Fruit fly (Drosophila melanogaster) whole organism, embryonic: ENCODE results near the gene nmdyn-D7.

Experiments
- Adf1 ChIP-seq: fragments of 200-800 bp; sonication (Bioruptor generic); IDR thresholded peaks from 2 replicates; pipeline ENCODE4 v1.3.6; 2022; ENCODE audit warnings: missing biosample characterization, missing genetic modification characterization
- CG11398 ChIP-seq: fragments of 200-800 bp; sonication (Bioruptor generic); optimal IDR thresholded peaks from 2 replicates; lab custom pipeline; 2016; ENCODE audit warnings: missing biosample characterization, missing genetic modification characterization
- CG16815 ChIP-seq: fragments of 200-800 bp; sonication (Bioruptor generic); optimal IDR thresholded peaks from 3 replicates; lab custom pipeline; 2017; ENCODE audit warnings: missing biosample characterization, mild to moderate bottlenecking, missing genetic modification characterization
- CG17385 ChIP-seq: fragments of 200-800 bp; sonication (Bioruptor generic); optimal IDR thresholded peaks from 3 replicates; lab custom pipeline; 2018; ENCODE audit warnings: missing biosample characterization, mild to moderate bottlenecking, missing genetic modification characterization
- CG17912 ChIP-seq: fragments of 200-800 bp; sonication (Bioruptor generic); optimal IDR thresholded peaks from 2 replicates; lab custom pipeline; 2018; ENCODE audit warnings: missing biosample characterization, mild to moderate bottlenecking, missing genetic modification characterization
- CG1832 ChIP-seq: fragments of 200-800 bp; sonication (Bioruptor generic); optimal IDR thresholded peaks from 2 replicates; lab custom pipeline; 2017; ENCODE audit warnings: missing biosample characterization, mild to moderate bottlenecking, missing genetic modification characterization, inconsistent platforms
- CG2202 ChIP-seq: fragments of 200-800 bp; sonication (Bioruptor generic); optimal IDR thresholded peaks from 2 replicates; lab custom pipeline; 2018; ENCODE audit warnings: missing biosample characterization, mild to moderate bottlenecking, missing genetic modification characterization
- CG2678 ChIP-seq: fragments of 200-800 bp; sonication (Bioruptor generic); optimal IDR thresholded peaks from 3 replicates; lab custom pipeline; 2019; ENCODE audit warnings: missing biosample characterization, mild to moderate bottlenecking, missing genetic modification characterization, moderate library complexity
- CG4707 ChIP-seq: fragments of 200-800 bp; sonication (Bioruptor generic); optimal IDR thresholded peaks from 2 replicates; lab custom pipeline; 2018; ENCODE audit warnings: missing biosample characterization, mild to moderate bottlenecking, missing genetic modification characterization, moderate library complexity
- CG5180 ChIP-seq: fragments of 200-800 bp; sonication (Bioruptor generic); optimal IDR thresholded peaks from 3 replicates; lab custom pipeline; 2017; ENCODE audit warnings: missing biosample characterization, missing genetic modification characterization, mild to moderate bottlenecking, moderate library complexity, missing genetic modification reagents
- CG6254 ChIP-seq: fragments of 200-800 bp; sonication (Bioruptor generic); optimal IDR thresholded peaks from 3 replicates; lab custom pipeline; 2017; ENCODE audit warnings: mild to moderate bottlenecking, missing biosample characterization, missing genetic modification reagents, missing genetic modification characterization
- CG7745 ChIP-seq: fragments of 200-800 bp; sonication (Bioruptor generic); optimal IDR thresholded peaks from 2 replicates; lab custom pipeline; 2018; ENCODE audit warnings: missing biosample characterization, mild to moderate bottlenecking, missing genetic modification characterization, moderate library complexity
- CG7786 ChIP-seq: fragments of 200-800 bp; sonication (Bioruptor generic); optimal IDR thresholded peaks from 2 replicates; lab custom pipeline; 2016; ENCODE audit warnings: missing biosample characterization, missing genetic modification characterization
- CHES-1-like ChIP-seq: fragments of 200-800 bp; sonication (Bioruptor generic); optimal IDR thresholded peaks from 2 replicates; lab custom pipeline; 2016; ENCODE audit warnings: missing biosample characterization, missing genetic modification characterization
- CTCF ChIP-seq: fragments of 200-800 bp; sonication (Bioruptor generic); optimal IDR thresholded peaks from 2 replicates; lab custom pipeline; 2017; ENCODE audit warnings: missing biosample characterization, mild to moderate bottlenecking, missing genetic modification characterization, moderate library complexity
- Camta ChIP-seq: fragments of 200-800 bp; sonication (Bioruptor generic); optimal IDR thresholded peaks from 2 replicates; lab custom pipeline; 2016; ENCODE audit warnings: missing biosample characterization, missing genetic modification characterization
- Dad ChIP-seq: fragments of 200-800 bp; sonication (Bioruptor generic); optimal IDR thresholded peaks from 3 replicates; lab custom pipeline; 2016; ENCODE audit warnings: missing biosample characterization, missing genetic modification characterization
- Dip3 ChIP-seq: fragments of 200-800 bp; sonication (Bioruptor generic); optimal IDR thresholded peaks from 3 replicates; lab custom pipeline; 2016; ENCODE audit warnings: missing biosample characterization, missing genetic modification characterization
- Dll ChIP-seq: fragments of 200-800 bp; sonication (Bioruptor generic); IDR thresholded peaks from 4 replicates; pipeline ENCODE4 v1.3.6; 2022; ENCODE audit warnings: missing biosample characterization, missing genetic modification characterization; ENCODE audit not compliant: partially characterized antibody
- Ets65A ChIP-seq: fragments of 200-800 bp; sonication (Bioruptor generic); peaks from one replicate; lab custom pipeline; 2016; ENCODE audit warnings: missing biosample characterization, missing genetic modification characterization
- HLH4C ChIP-seq: fragments of 200-800 bp; sonication (Bioruptor generic); IDR thresholded peaks from 3 replicates; pipeline ENCODE4 v1.3.6; 2022; ENCODE audit warnings: missing biosample characterization, missing genetic modification characterization; ENCODE audit not compliant: partially characterized antibody
- Lim3 ChIP-seq: fragments of 200-800 bp; sonication (Bioruptor generic); IDR thresholded peaks from 2 replicates; pipeline ENCODE4 v1.3.6; 2022; ENCODE audit warnings: missing biosample characterization, missing genetic modification characterization
- MESR4 ChIP-seq: fragments of 200-800 bp; sonication (Bioruptor generic); optimal IDR thresholded peaks from 2 replicates; lab custom pipeline; 2018; ENCODE audit warnings: missing biosample characterization, mild to moderate bottlenecking, missing genetic modification characterization, moderate library complexity
- Mad ChIP-seq: fragments of 200-800 bp; sonication (Bioruptor generic); optimal IDR thresholded peaks from 2 replicates; lab custom pipeline; 2016; ENCODE audit warnings: missing biosample characterization, missing genetic modification characterization
- Ravus ChIP-seq: fragments of 200-800 bp; sonication (Bioruptor generic); IDR thresholded peaks from 2 replicates; pipeline ENCODE4 v1.3.6; 2022; ENCODE audit warnings: missing biosample characterization, missing genetic modification characterization
- Side ChIP-seq: fragments of 200-800 bp; sonication (Bioruptor generic); optimal IDR thresholded peaks from 2 replicates; lab custom pipeline; 2016; ENCODE audit warnings: missing biosample characterization, missing genetic modification characterization
- Trl ChIP-seq, 3 experiments: fragments of >200 bp in 2 of 3; fragments of 200-800 bp in 1 of 3; sonication (Bioruptor generic) in 1 of 3; optimal IDR thresholded peaks; 2 replicates in 1 of 3; 3 replicates in 2 of 3; lab custom pipeline; 2016 to 2017; ENCODE audit warnings: missing biosample characterization in 1 of 3, missing genetic modification characterization in 1 of 3
- abd-A ChIP-seq: fragments of 200-800 bp; sonication (Bioruptor generic); optimal IDR thresholded peaks from 3 replicates; lab custom pipeline; 2019; ENCODE audit warnings: missing biosample characterization, mild to moderate bottlenecking, missing genetic modification characterization, moderate library complexity
- amos ChIP-seq: fragments of 200-800 bp; sonication (Bioruptor generic); IDR thresholded peaks from 2 replicates; pipeline ENCODE4 v1.3.6; 2022; ENCODE audit warnings: missing biosample characterization, missing genetic modification characterization; ENCODE audit not compliant: partially characterized antibody
- az2 ChIP-seq: fragments of 200-800 bp; sonication (Bioruptor generic); optimal IDR thresholded peaks from 3 replicates; lab custom pipeline; 2016; ENCODE audit warnings: missing biosample characterization, missing genetic modification characterization
- chm ChIP-seq: fragments of 200-800 bp; sonication (Bioruptor generic); IDR thresholded peaks from 2 replicates; pipeline ENCODE4 v1.3.6; 2022; ENCODE audit warnings: missing biosample characterization, missing genetic modification characterization
- danr ChIP-seq: fragments of 200-800 bp; sonication (Bioruptor generic); IDR thresholded peaks from 2 replicates; pipeline ENCODE4 v1.3.6; 2022; ENCODE audit warnings: missing biosample characterization, missing genetic modification characterization
- dati ChIP-seq: fragments of 200-800 bp; sonication (Bioruptor generic); IDR thresholded peaks from 2 replicates; pipeline ENCODE4 v1.3.6; 2022; ENCODE audit warnings: missing biosample characterization, missing genetic modification characterization
- dm ChIP-seq: fragments of 200-800 bp; sonication (Bioruptor generic); optimal IDR thresholded peaks from 3 replicates; lab custom pipeline; 2016; ENCODE audit warnings: missing biosample characterization, missing genetic modification characterization
- dmrt11E ChIP-seq: fragments of 200-800 bp; sonication (Bioruptor generic); optimal IDR thresholded peaks from 3 replicates; lab custom pipeline; 2018; ENCODE audit warnings: missing biosample characterization, mild to moderate bottlenecking, missing genetic modification characterization, moderate library complexity
- dpn ChIP-seq, 2 experiments: fragments of 200-800 bp; sonication (Bioruptor generic); optimal IDR thresholded peaks; 3 replicates each; lab custom pipeline; 2016; ENCODE audit warnings: missing biosample characterization in 2 of 2, missing genetic modification characterization in 2 of 2
- exex ChIP-seq: fragments of 200-800 bp; sonication (Bioruptor generic); optimal IDR thresholded peaks from 4 replicates; lab custom pipeline; 2018; ENCODE audit warnings: missing biosample characterization, mild to moderate bottlenecking, missing genetic modification characterization, moderate library complexity
- gcm2 ChIP-seq: fragments of 200-800 bp; sonication (Bioruptor generic); optimal IDR thresholded peaks from 2 replicates; lab custom pipeline; 2016; ENCODE audit warnings: missing biosample characterization, missing genetic modification characterization
- hb ChIP-seq: fragments of 200-800 bp; sonication (Bioruptor generic); IDR thresholded peaks from 3 replicates; pipeline ENCODE4 v1.3.6; 2022; ENCODE audit warnings: missing biosample characterization, missing genetic modification characterization; ENCODE audit not compliant: partially characterized antibody
- insv ChIP-seq, 2 experiments: fragments of 200-800 bp; sonication (Bioruptor generic); optimal IDR thresholded peaks; 3 replicates each; lab custom pipeline; 2016 to 2018; ENCODE audit warnings: missing biosample characterization in 2 of 2, missing genetic modification characterization in 2 of 2
- kay ChIP-seq: fragments of 200-800 bp; sonication (Bioruptor generic); optimal IDR thresholded peaks from 2 replicates; lab custom pipeline; 2016; ENCODE audit warnings: missing biosample characterization, missing genetic modification characterization
- kni ChIP-seq: fragments of 200-800 bp; sonication (Bioruptor generic); optimal IDR thresholded peaks from 3 replicates; lab custom pipeline; 2017; ENCODE audit warnings: mild to moderate bottlenecking, missing biosample characterization, missing genetic modification reagents, missing genetic modification characterization
- lab ChIP-seq: fragments of 200-800 bp; sonication (Bioruptor generic); optimal IDR thresholded peaks from 3 replicates; lab custom pipeline; 2017; ENCODE audit warnings: missing biosample characterization, missing genetic modification characterization, mild to moderate bottlenecking, moderate library complexity, missing genetic modification reagents
- lilli ChIP-seq: fragments of 200-800 bp; sonication (Bioruptor generic); optimal IDR thresholded peaks from 3 replicates; lab custom pipeline; 2016; ENCODE audit warnings: missing biosample characterization, missing genetic modification characterization
- lmd ChIP-seq: fragments of 200-800 bp; sonication (Bioruptor generic); IDR thresholded peaks from 2 replicates; pipeline ENCODE4 v1.3.6; 2022; ENCODE audit warnings: missing biosample characterization, missing genetic modification characterization
- otp ChIP-seq: fragments of 200-800 bp; sonication (Bioruptor generic); IDR thresholded peaks from 3 replicates; pipeline ENCODE4, ENCODE4 v1.3.6; 2022; ENCODE audit warnings: missing biosample characterization, missing genetic modification characterization
- peb ChIP-seq: fragments of 200-800 bp; sonication (Bioruptor generic); IDR thresholded peaks from 2 replicates; pipeline ENCODE4 v1.3.6; 2022; ENCODE audit warnings: missing biosample characterization, missing genetic modification characterization
- pros ChIP-seq: fragments of 200-800 bp; sonication (Bioruptor generic); optimal IDR thresholded peaks from 3 replicates; lab custom pipeline; 2019; ENCODE audit warnings: missing biosample characterization, mild to moderate bottlenecking, missing genetic modification characterization, moderate library complexity
- salm ChIP-seq: fragments of 200-800 bp; sonication (Bioruptor generic); optimal IDR thresholded peaks from 2 replicates; lab custom pipeline; 2018; ENCODE audit warnings: missing biosample characterization, mild to moderate bottlenecking, missing genetic modification characterization
- slp2 ChIP-seq: fragments of 200-800 bp; sonication (Bioruptor generic); optimal IDR thresholded peaks from 2 replicates; lab custom pipeline; 2016; ENCODE audit warnings: missing biosample characterization, missing genetic modification characterization
- tup ChIP-seq: fragments of 200-800 bp; sonication (Bioruptor generic); optimal IDR thresholded peaks from 2 replicates; lab custom pipeline; 2016; ENCODE audit warnings: missing biosample characterization, mild to moderate bottlenecking, missing genetic modification characterization, moderate library complexity
- vvl ChIP-seq: fragments of 200-800 bp; sonication (Bioruptor generic); IDR thresholded peaks from 2 replicates; pipeline ENCODE4 v1.3.6; 2022; ENCODE audit warnings: missing biosample characterization, missing genetic modification characterization

The nmdyn-D7 gene

dm6 chr3R:9637361-9637760 is 42.4 kb upstream of the nmdyn-D7 start, which contains the start of gene Scm (continued):
- TF ChIP-seq CTCF (GFP tag; lab: Kevin White, UChicago) = no peak
- no peak for TF ChIP-seq kay
- TF ChIP-seq exex = peak; percentile 22
- TF ChIP-seq peb (GFP tag; lab: Robert Waterston, UW) = no peak
- no peak for TF ChIP-seq Lim3
- TF ChIP-seq Side (GFP tag; lab: Kevin White, UChicago) = no peak
- no peak for TF ChIP-seq insv (GFP tag; optimal IDR thresholded peaks at IDR 0.05; lab: Kevin White, UChicago)
- TF ChIP-seq Adf1 (GFP tag; lab: Robert Waterston, UW) = no peak
- no peak for TF ChIP-seq dmrt11E (tag; lab: Kevin White, UChicago)
- TF ChIP-seq hb (GFP tag; lab: Robert Waterston, UW) = peak; percentile 82
- TF ChIP-seq Mad = no peak
- TF ChIP-seq CG16815 (GFP tag; lab: Kevin White, UChicago) = no peak
- no peak for TF ChIP-seq salm (tag; lab: Kevin White, UChicago)
- TF ChIP-seq CG5180 (GFP tag; lab: Kevin White, UChicago) = no peak
- TF ChIP-seq dpn (GFP tag; optimal IDR thresholded peaks at IDR 0.05; lab: Kevin White, UChicago) = no peak
- no peak for TF ChIP-seq Ets65A (GFP tag; lab: Kevin White, UChicago)
- peak; percentile 90 for TF ChIP-seq Dll (GFP tag; lab: Robert Waterston, UW)
- TF ChIP-seq lab = no peak
- no peak for TF ChIP-seq CG7745 (tag; lab: Kevin White, UChicago)
- no peak for TF ChIP-seq gcm2 (GFP tag; lab: Kevin White, UChicago)
- TF ChIP-seq otp (GFP tag; lab: Robert Waterston, UW) = no peak
- peak; percentile 92 for TF ChIP-seq amos (GFP tag; lab: Robert Waterston, UW)
- no peak for TF ChIP-seq CG4707 (GFP tag; lab: Kevin White, UChicago)
- TF ChIP-seq chm = no peak
- peak; percentile 31 for TF ChIP-seq kni (GFP tag; lab: Kevin White, UChicago)
- no peak for TF ChIP-seq danr (GFP tag; lab: Robert Waterston, UW)
- TF ChIP-seq CHES-1-like (GFP tag; lab: Kevin White, UChicago) = peak; percentile 65
- TF ChIP-seq CG2678 = no peak
- no peak for TF ChIP-seq az2
- no peak for TF ChIP-seq tup (GFP tag; lab: Kevin White, UChicago)
- no peak for TF ChIP-seq Camta (GFP tag; lab: Kevin White, UChicago)
- TF ChIP-seq dati (GFP tag; lab: Robert Waterston, UW) = no peak
- no peak for TF ChIP-seq lmd (GFP tag; lab: Robert Waterston, UW)
- TF ChIP-seq dm = no peak
- TF ChIP-seq CG11398 = peak; percentile 4
- TF ChIP-seq CG17912 = no peak
- TF ChIP-seq abd-A (tag; lab: Kevin White, UChicago) = no peak
- no peak for TF ChIP-seq CG7786 (GFP tag; lab: Kevin White, UChicago)
- TF ChIP-seq CG6254 = no peak
- TF ChIP-seq CG1832 (GFP tag; lab: Kevin White, UChicago) = no peak
- TF ChIP-seq lilli (GFP tag; lab: Kevin White, UChicago) = no peak
- TF ChIP-seq pros (GFP tag; lab: Kevin White, UChicago) = no peak
- peak; percentile 2 for TF ChIP-seq CG2202 (tag; lab: Kevin White, UChicago)
- no peak for TF ChIP-seq Dip3 (GFP tag; lab: Kevin White, UChicago)
- no peak for TF ChIP-seq CG17385 (GFP tag; lab: Kevin White, UChicago)
- no peak for TF ChIP-seq slp2 (GFP tag; lab: Kevin White, UChicago)
- TF ChIP-seq HLH4C (GFP tag; lab: Robert Waterston, UW) = peak; percentile 87
- TF ChIP-seq MESR4 (GFP tag; lab: Kevin White, UChicago) = peak; percentile 82
- TF ChIP-seq Ravus = no peak
- no peak for TF ChIP-seq Trl (optimal IDR thresholded peaks at IDR 0.05; lab: Kevin White, UChicago)
- TF ChIP-seq Trl (GFP tag; optimal IDR thresholded peaks at IDR 0.05; lab: Kevin White, UChicago) = no peak
- no peak for TF ChIP-seq Dad (GFP tag; lab: Kevin White, UChicago)
- TF ChIP-seq vvl (GFP tag; lab: Robert Waterston, UW) = no peak
